Worm (Caenorhabditis elegans) whole organism, young adult: ENCODE measurements around the gene spds-1.

ENCODE experiments used
- F33H1.4 ChIP-seq: fragments of 200-800 bp; sonication (Bioruptor generic); IDR thresholded peaks from 2 replicates; pipeline ENCODE4 v1.3.6; 2022; ENCODE audit warnings: missing genetic modification reagents, missing genetic modification characterization, missing compliant biosample characterization
- F37B4.10 ChIP-seq: fragments of 200-800 bp; sonication (Bioruptor generic); IDR thresholded peaks from 2 replicates; pipeline ENCODE4 v1.3.6; 2022; ENCODE audit warnings: missing genetic modification characterization, missing compliant biosample characterization
- F49E8.2 ChIP-seq: sonication (generic microtip); optimal IDR thresholded peaks from 3 replicates; lab custom pipeline; 2017; ENCODE audit warnings: missing genetic modification characterization, mild to moderate bottlenecking, missing compliant biosample characterization, antibody characterized with exemption, moderate library complexity; ENCODE audit not compliant: insufficient read depth
- F52B5.7 ChIP-seq: sonication (generic microtip); optimal IDR thresholded peaks from 2 replicates; lab custom pipeline; 2016; ENCODE audit warnings: mild to moderate bottlenecking, missing genetic modification characterization, missing compliant biosample characterization
- Y53F4B.3 ChIP-seq: fragments of 200-800 bp; sonication (Bioruptor generic); IDR thresholded peaks from 2 replicates; pipeline ENCODE4 v1.3.6; 2022; ENCODE audit warnings: missing genetic modification reagents, missing genetic modification characterization, missing compliant biosample characterization
- ZK185.1 ChIP-seq: sonication (generic microtip); optimal IDR thresholded peaks from 2 replicates; lab custom pipeline; 2016; ENCODE audit warnings: mild to moderate bottlenecking, missing genetic modification characterization, missing compliant biosample characterization; ENCODE audit not compliant: poor library complexity, severe bottlenecking
- aptf-2 ChIP-seq: fragments of 200-800 bp; sonication (Bioruptor generic); conservative IDR thresholded peaks from 2 replicates; pipeline ENCODE4 v1.3.6; 2022; ENCODE audit warnings: missing genetic modification reagents, missing genetic modification characterization, missing compliant biosample characterization
- aptf-3 ChIP-seq: fragments of 200-800 bp; sonication (Bioruptor generic); IDR thresholded peaks from 2 replicates; pipeline ENCODE4 v1.3.6; 2022; ENCODE audit warnings: missing genetic modification characterization, missing compliant biosample characterization
- atf-7 ChIP-seq: sonication (generic microtip); optimal IDR thresholded peaks from 2 replicates; lab custom pipeline; 2017; ENCODE audit warnings: mild to moderate bottlenecking, missing genetic modification characterization, missing compliant biosample characterization
- bed-2 ChIP-seq: fragments of 200-800 bp; sonication (Bioruptor generic); IDR thresholded peaks from 2 replicates; pipeline ENCODE4 v1.3.6; 2022; ENCODE audit warnings: missing genetic modification reagents, missing genetic modification characterization, missing compliant biosample characterization
- cebp-1 ChIP-seq, 2 experiments: fragments of 200-800 bp in 1 of 2; sonication (Bioruptor generic) in 1 of 2; sonication (generic microtip) in 1 of 2; IDR thresholded peaks in 1 of 2; optimal IDR thresholded peaks in 1 of 2; 2 replicates each; pipeline versions ENCODE4 v1.3.6 to Lab custom; 2017 to 2022; ENCODE audit warnings: missing compliant biosample characterization in 2 of 2, missing genetic modification characterization in 2 of 2, mild to moderate bottlenecking in 1 of 2, missing genetic modification reagents in 1 of 2, moderate library complexity in 1 of 2
- cebp-2 ChIP-seq: fragments of 200-800 bp; sonication (Bioruptor generic); IDR thresholded peaks from 2 replicates; pipeline ENCODE4 v1.3.6; 2022; ENCODE audit warnings: missing genetic modification characterization, missing compliant biosample characterization
- ceh-40 ChIP-seq: fragments of 200-800 bp; sonication (Bioruptor generic); IDR thresholded peaks from 2 replicates; pipeline ENCODE4 v1.3.6; 2022; ENCODE audit warnings: missing genetic modification characterization, missing compliant biosample characterization
- ceh-91 ChIP-seq: fragments of 200-800 bp; sonication (Bioruptor generic); IDR thresholded peaks from 2 replicates; pipeline ENCODE4 v1.3.6; 2022; ENCODE audit warnings: missing genetic modification reagents, missing genetic modification characterization, missing compliant biosample characterization
- chd-7 ChIP-seq: sonication (generic microtip); optimal IDR thresholded peaks from 2 replicates; lab custom pipeline; 2016; ENCODE audit warnings: mild to moderate bottlenecking, missing genetic modification characterization, moderate library complexity, missing compliant biosample characterization
- die-1 ChIP-seq: sonication (generic microtip); optimal IDR thresholded peaks from 2 replicates; lab custom pipeline; 2016; ENCODE audit warnings: missing genotype, mild to moderate bottlenecking, missing genetic modification characterization, missing compliant biosample characterization
- egl-18 ChIP-seq: fragments of 200-800 bp; sonication (Bioruptor generic); IDR thresholded peaks from 2 replicates; pipeline ENCODE4 v1.3.6; 2022; ENCODE audit warnings: missing genetic modification reagents, missing genetic modification characterization, missing compliant biosample characterization
- ekl-4 ChIP-seq: fragments of 200-800 bp; sonication (Bioruptor generic); IDR thresholded peaks from 2 replicates; pipeline ENCODE4 v1.3.6; 2022; ENCODE audit warnings: missing genetic modification reagents, missing genetic modification characterization, missing compliant biosample characterization
- fkh-3 ChIP-seq: sonication (generic microtip); optimal IDR thresholded peaks from 2 replicates; lab custom pipeline; 2016; ENCODE audit warnings: mild to moderate bottlenecking, missing genetic modification characterization, missing compliant biosample characterization
- hmg-1.2 ChIP-seq: fragments of 200-800 bp; sonication (Bioruptor generic); IDR thresholded peaks from 2 replicates; pipeline ENCODE4 v1.3.6; 2022; ENCODE audit warnings: missing genetic modification reagents, missing genetic modification characterization, missing compliant biosample characterization
- hmg-20 ChIP-seq: fragments of 200-800 bp; sonication (Bioruptor generic); IDR thresholded peaks from 2 replicates; pipeline ENCODE4 v1.3.6; 2022; ENCODE audit warnings: missing genetic modification reagents, missing genetic modification characterization, missing compliant biosample characterization
- hsf-1 ChIP-seq: fragments of 200-800 bp; sonication (Bioruptor generic); IDR thresholded peaks from 2 replicates; pipeline ENCODE4 v1.3.6; 2022; ENCODE audit warnings: missing genetic modification reagents, missing genetic modification characterization, missing compliant biosample characterization
- let-526 ChIP-seq: fragments of 200-800 bp; sonication (Bioruptor generic); IDR thresholded peaks from 2 replicates; pipeline ENCODE4 v1.3.6; 2022; ENCODE audit warnings: missing genetic modification reagents, missing genetic modification characterization, missing compliant biosample characterization
- madf-10 ChIP-seq: sonication (generic microtip); optimal IDR thresholded peaks from 2 replicates; lab custom pipeline; 2016; ENCODE audit warnings: mild to moderate bottlenecking, missing genetic modification characterization, missing compliant biosample characterization
- mcd-1 ChIP-seq: fragments of 200-800 bp; sonication (Bioruptor generic); IDR thresholded peaks from 2 replicates; pipeline ENCODE4 v1.3.6; 2022; ENCODE audit warnings: missing genetic modification reagents, missing genetic modification characterization, missing compliant biosample characterization
- mxl-1 ChIP-seq: sonication (generic microtip); optimal IDR thresholded peaks from 2 replicates; lab custom pipeline; 2016; ENCODE audit warnings: missing genetic modification characterization, missing compliant biosample characterization
- nhr-80 ChIP-seq: sonication (generic microtip); optimal IDR thresholded peaks from 2 replicates; lab custom pipeline; 2016; ENCODE audit warnings: missing genetic modification characterization, missing compliant biosample characterization
- nhr-90 ChIP-seq: sonication (generic microtip); optimal IDR thresholded peaks from 2 replicates; lab custom pipeline; 2016; ENCODE audit warnings: missing genotype, mild to moderate bottlenecking, missing genetic modification characterization, missing compliant biosample characterization
- sptf-2 ChIP-seq: fragments of 200-800 bp; sonication (Bioruptor generic); optimal IDR thresholded peaks from 2 replicates; lab custom pipeline; 2018; ENCODE audit warnings: mild to moderate bottlenecking, missing genetic modification characterization, missing compliant biosample characterization
- xnd-1 ChIP-seq: sonication (generic microtip); optimal IDR thresholded peaks from 2 replicates; lab custom pipeline; 2016; ENCODE audit warnings: missing genotype, missing genetic modification reagents, missing genetic modification characterization, missing compliant biosample characterization
- zim-3 ChIP-seq: sonication (generic microtip); optimal IDR thresholded peaks from 2 replicates; lab custom pipeline; 2017; ENCODE audit warnings: mild to moderate bottlenecking, missing genetic modification characterization, moderate library complexity, missing compliant biosample characterization
- ztf-25 ChIP-seq: fragments of 200-800 bp; sonication (Bioruptor generic); IDR thresholded peaks from 2 replicates; pipeline ENCODE4 v1.3.6; 2022; ENCODE audit warnings: missing genetic modification reagents, missing genetic modification characterization, missing compliant biosample characterization
- ztf-6 ChIP-seq: fragments of 200-800 bp; sonication (Bioruptor generic); IDR thresholded peaks from 2 replicates; pipeline ENCODE4 v1.3.6; 2022; ENCODE audit warnings: missing genetic modification reagents, missing genetic modification characterization, missing compliant biosample characterization

Gene spds-1

DNA sequence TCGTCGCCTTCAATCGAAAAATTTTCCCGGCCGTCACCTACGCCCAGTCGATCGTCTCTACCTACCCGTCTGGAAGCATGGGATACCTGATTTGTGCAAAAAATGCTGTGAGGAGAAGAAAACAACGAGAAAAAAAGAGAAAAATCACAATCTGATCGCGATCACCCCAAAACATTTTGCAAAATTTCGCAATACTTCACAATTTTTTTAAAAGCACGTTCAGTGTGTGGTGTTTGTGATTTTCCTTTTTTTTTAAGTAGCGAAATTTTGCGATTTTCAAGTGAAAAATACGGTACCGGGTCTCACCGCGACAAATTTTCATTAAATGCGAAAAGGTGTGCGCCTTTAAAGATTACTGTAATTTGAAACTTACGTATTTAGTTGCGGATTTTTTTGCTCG is 3.0 kb downstream of the spds-1 start:
- TF ChIP-seq cebp-1 (GFP tag; IDR thresholded peaks at IDR 0.05; lab: Robert Waterston, UW) = peak; percentile 71; the same call in 1 of the 2 replicates
- TF ChIP-seq cebp-1 (tag; optimal IDR thresholded peaks at IDR 0.05; lab: Kevin White, UChicago) = peak; percentile 94
- no peak for TF ChIP-seq ceh-91 (GFP tag; lab: Robert Waterston, UW)
- TF ChIP-seq, all 124 proteins: peak for 1

ce11 chrII:12810709-12811108 is 4.0 kb downstream of the spds-1 start, which contains the start of gene Y46G5A.20:
TSS of gene Y46G5A.20 (plus strand) at chrII:12811009.
- TF ChIP-seq ztf-6 (GFP tag; lab: Robert Waterston, UW) (no peak), cebp-1 (GFP tag; IDR thresholded peaks at IDR 0.05; lab: Robert Waterston, UW) (no peak), cebp-1 (tag; optimal IDR thresholded peaks at IDR 0.05; lab: Kevin White, UChicago) (peak; percentile 42)

ce11 chrII:12813253-12813652 is 6.6 kb downstream of the spds-1 start:
- no peak for TF ChIP-seq egl-18
- TF ChIP-seq hsf-1 (GFP tag; lab: Robert Waterston, UW) = no peak
- no peak for TF ChIP-seq ceh-40 (GFP tag; lab: Robert Waterston, UW)
- TF ChIP-seq let-526 = no peak
- TF ChIP-seq nhr-90 (tag; lab: Kevin White, UChicago) = no peak
- TF ChIP-seq ZK185.1 = no peak
- TF ChIP-seq sptf-2 (GFP tag; lab: Kevin White, UChicago) = no peak
- TF ChIP-seq cebp-2 = no peak
- no peak for TF ChIP-seq F37B4.10 (GFP tag; lab: Robert Waterston, UW)
- no peak for TF ChIP-seq hmg-1.2 (GFP tag; lab: Robert Waterston, UW)
- no peak for TF ChIP-seq chd-7 (tag; lab: Kevin White, UChicago)
- no peak for TF ChIP-seq ceh-91 (GFP tag; lab: Robert Waterston, UW)
- TF ChIP-seq aptf-3 (GFP tag; lab: Robert Waterston, UW) = no peak
- no peak for TF ChIP-seq mxl-1
- TF ChIP-seq F49E8.2 (tag; lab: Kevin White, UChicago) = no peak
- no peak for TF ChIP-seq hmg-20 (GFP tag; lab: Robert Waterston, UW)
- TF ChIP-seq, all 124 proteins: peak for 0

DNA sequence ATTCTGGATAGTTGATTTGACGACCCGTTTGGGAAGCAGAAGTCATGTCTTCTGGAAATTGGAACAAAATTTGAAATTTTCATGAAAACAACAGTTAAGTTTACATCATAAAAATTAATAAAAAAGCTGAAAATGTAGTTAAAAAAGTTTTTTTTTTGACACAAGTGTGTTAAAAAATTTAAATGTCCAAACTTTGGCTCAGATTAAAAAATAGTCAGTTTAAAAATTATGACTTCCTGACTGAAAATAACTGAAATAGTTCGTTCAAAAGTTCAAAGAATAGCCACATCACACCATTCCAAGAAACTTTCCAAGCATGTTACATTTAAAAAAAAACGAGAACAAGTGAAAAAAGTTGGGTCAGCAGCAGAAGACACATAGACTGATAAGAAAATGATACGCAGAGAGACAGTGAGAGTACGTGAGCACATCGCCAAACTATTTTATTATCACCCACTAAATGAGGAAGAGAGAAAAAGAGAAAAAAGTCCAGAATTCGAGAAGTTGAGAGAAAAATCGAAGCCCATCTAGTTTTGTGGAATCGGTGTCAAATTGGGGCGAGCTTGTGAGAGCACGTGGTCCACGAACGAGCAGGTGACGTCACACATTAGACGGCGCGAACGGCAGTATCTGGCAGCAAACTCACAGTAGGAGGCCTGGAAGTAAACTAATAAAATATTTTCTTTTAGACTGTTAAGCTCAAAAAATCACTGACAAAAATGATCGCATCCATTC is 9.9 kb downstream of the spds-1 start, which contains the start of gene acl-7:
Gene acl-7 (minus strand): TSS at position 51 of the 735 bp plus-strand sequence.
- TF ChIP-seq nhr-80 (tag; lab: Kevin White, UChicago) (peak; percentile 76), atf-7 (peak; percentile 23), aptf-2 (GFP tag; lab: Robert Waterston, UW) (no peak), fkh-3 (tag; lab: Kevin White, UChicago) (no peak), sptf-2 (GFP tag; lab: Kevin White, UChicago) (no peak), zim-3 (tag; lab: Kevin White, UChicago) (no peak), xnd-1 (tag; lab: Kevin White, UChicago) (no peak), mcd-1 (0 out of 2 replicates have a peak, but pooled peaks have one; percentile 27), ztf-25 (no peak), F33H1.4 (no peak)

ce11 chrII:12818488-12818887 is 11.8 kb downstream of the spds-1 start, which contains the start of gene Y46G5A.22:
TSS of gene Y46G5A.22 (minus strand) at chrII:12818588.
- TF ChIP-seq F52B5.7 (tag; lab: Kevin White, UChicago) (no peak), Y53F4B.3 (GFP tag; lab: Robert Waterston, UW) (no peak), ekl-4 (GFP tag; lab: Robert Waterston, UW) (no peak), zim-3 (tag; lab: Kevin White, UChicago) (no peak), madf-10 (tag; lab: Kevin White, UChicago) (no peak), xnd-1 (tag; lab: Kevin White, UChicago) (no peak), bed-2 (GFP tag; lab: Robert Waterston, UW) (no peak), die-1 (no peak)
